Fruit fly (Drosophila melanogaster) whole organism, embryonic: Measurements from ENCODE around the gene Fbp2.

Experiments
- Aef1 ChIP-seq: fragments of 200-800 bp; sonication (Bioruptor generic); IDR thresholded peaks from 3 replicates; pipeline ENCODE4 v1.3.6; 2022; ENCODE audit warnings: missing biosample characterization, missing genetic modification characterization
- Awh ChIP-seq: fragments of 200-800 bp; sonication (Bioruptor generic); IDR thresholded peaks from 2 replicates; pipeline ENCODE4, ENCODE4 v1.3.6; 2022; ENCODE audit warnings: missing biosample characterization, missing genetic modification characterization
- BtbVII ChIP-seq: fragments of 200-800 bp; sonication (Bioruptor generic); optimal IDR thresholded peaks from 3 replicates; lab custom pipeline; 2017; ENCODE audit warnings: missing biosample characterization, mild to moderate bottlenecking, missing genetic modification characterization
- CG10147 ChIP-seq: fragments of 200-800 bp; sonication (Bioruptor generic); optimal IDR thresholded peaks from 2 replicates; lab custom pipeline; 2019; ENCODE audit warnings: missing biosample characterization, mild to moderate bottlenecking, missing genetic modification characterization, moderate library complexity
- CG12299 ChIP-seq: fragments of 200-800 bp; sonication (Bioruptor generic); optimal IDR thresholded peaks from 2 replicates; lab custom pipeline; 2018; ENCODE audit warnings: missing biosample characterization, mild to moderate bottlenecking, missing genetic modification characterization
- CG14860 ChIP-seq: fragments of 200-800 bp; sonication (Bioruptor generic); IDR thresholded peaks from 3 replicates; pipeline ENCODE4 v1.3.6; 2022; ENCODE audit warnings: missing biosample characterization, missing genetic modification characterization; ENCODE audit not compliant: partially characterized antibody
- CG1647 ChIP-seq: fragments of 200-800 bp; sonication (Bioruptor generic); optimal IDR thresholded peaks from 3 replicates; lab custom pipeline; 2016; ENCODE audit warnings: missing biosample characterization, missing genetic modification characterization
- CG17829 ChIP-seq: fragments of 200-800 bp; optimal IDR thresholded peaks from 2 replicates; lab custom pipeline; 2019; ENCODE audit warnings: missing biosample characterization, mild to moderate bottlenecking, missing genetic modification characterization, moderate library complexity
- CG1792 ChIP-seq: fragments of 200-800 bp; sonication (Bioruptor generic); optimal IDR thresholded peaks from 2 replicates; lab custom pipeline; 2016; ENCODE audit warnings: missing biosample characterization, missing genetic modification characterization
- CG18476 ChIP-seq: fragments of 200-800 bp; sonication (Bioruptor generic); optimal IDR thresholded peaks from 2 replicates; lab custom pipeline; 2016; ENCODE audit warnings: missing biosample characterization, mild to moderate bottlenecking, missing genetic modification characterization
- CG2199 ChIP-seq: fragments of 200-800 bp; sonication (Bioruptor generic); IDR thresholded peaks from 3 replicates; pipeline ENCODE4 v1.3.6; 2022; ENCODE audit warnings: missing biosample characterization, missing genetic modification characterization
- CG2875 ChIP-seq: fragments of 200-800 bp; sonication (Bioruptor generic); optimal IDR thresholded peaks from 2 replicates; lab custom pipeline; 2017; ENCODE audit warnings: missing biosample characterization, mild to moderate bottlenecking, missing genetic modification characterization, missing genetic modification reagents
- CG3281 ChIP-seq: fragments of 200-800 bp; sonication (Bioruptor generic); optimal IDR thresholded peaks from 3 replicates; lab custom pipeline; 2017; ENCODE audit warnings: missing biosample characterization, mild to moderate bottlenecking, missing genetic modification characterization
- CG3995 ChIP-seq: fragments of 200-800 bp; sonication (Bioruptor generic); optimal IDR thresholded peaks from 3 replicates; lab custom pipeline; 2016; ENCODE audit warnings: missing biosample characterization, missing genetic modification characterization
- CG4707 ChIP-seq: fragments of 200-800 bp; sonication (Bioruptor generic); optimal IDR thresholded peaks from 2 replicates; lab custom pipeline; 2018; ENCODE audit warnings: missing biosample characterization, mild to moderate bottlenecking, missing genetic modification characterization, moderate library complexity
- CG4730 ChIP-seq: fragments of 200-800 bp; sonication (Bioruptor generic); IDR thresholded peaks from 2 replicates; pipeline ENCODE4 v1.3.6; 2022; ENCODE audit warnings: missing biosample characterization, missing genetic modification characterization
- CG8359 ChIP-seq: fragments of 200-800 bp; sonication (Bioruptor generic); optimal IDR thresholded peaks from 2 replicates; lab custom pipeline; 2017; ENCODE audit warnings: missing biosample characterization, mild to moderate bottlenecking, missing genetic modification characterization, borderline replicate concordance
- CG8924 ChIP-seq: fragments of 200-800 bp; optimal IDR thresholded peaks from 3 replicates; lab custom pipeline; 2019; ENCODE audit warnings: missing biosample characterization, mild to moderate bottlenecking, missing genetic modification characterization, moderate library complexity
- Ets65A ChIP-seq: fragments of 200-800 bp; sonication (Bioruptor generic); peaks from one replicate; lab custom pipeline; 2016; ENCODE audit warnings: missing biosample characterization, missing genetic modification characterization
- HLH3B ChIP-seq: fragments of 200-800 bp; sonication (Bioruptor generic); IDR thresholded peaks from 2 replicates; pipeline ENCODE4 v1.3.6; 2022; ENCODE audit warnings: missing biosample characterization, missing genetic modification characterization
- Jarid2 ChIP-seq: fragments of 200-800 bp; sonication (Bioruptor generic); optimal IDR thresholded peaks from 3 replicates; lab custom pipeline; 2017; ENCODE audit warnings: mild to moderate bottlenecking, missing biosample characterization, missing genetic modification reagents, missing genetic modification characterization
- Med ChIP-seq: fragments of 200-800 bp; sonication (Bioruptor generic); peaks from one replicate; lab custom pipeline; 2016; ENCODE audit warnings: missing biosample characterization, missing genetic modification characterization, mild to moderate bottlenecking, inconsistent platforms, moderate library complexity
- Mes4 ChIP-seq: fragments of 200-800 bp; sonication (Bioruptor generic); optimal IDR thresholded peaks from 2 replicates; lab custom pipeline; 2016; ENCODE audit warnings: missing biosample characterization, missing genetic modification characterization
- Rx ChIP-seq: fragments of 200-800 bp; sonication (Bioruptor generic); IDR thresholded peaks from 2 replicates; pipeline ENCODE4 v1.3.6; 2022; ENCODE audit warnings: missing biosample characterization, missing genetic modification characterization
- Sry-δ ChIP-seq: fragments of 200-800 bp; sonication (Bioruptor generic); optimal IDR thresholded peaks from 2 replicates; lab custom pipeline; 2016; ENCODE audit warnings: missing biosample characterization, missing genetic modification characterization
- Trl ChIP-seq, 3 experiments: fragments of >200 bp in 2 of 3; fragments of 200-800 bp in 1 of 3; sonication (Bioruptor generic) in 1 of 3; optimal IDR thresholded peaks; 2 replicates in 1 of 3; 3 replicates in 2 of 3; lab custom pipeline; 2016 to 2017; ENCODE audit warnings: missing biosample characterization in 1 of 3, missing genetic modification characterization in 1 of 3
- al ChIP-seq: fragments of 200-800 bp; sonication (Bioruptor generic); IDR thresholded peaks from 2 replicates; pipeline ENCODE4 v1.3.6; 2022; ENCODE audit warnings: missing biosample characterization, missing genetic modification characterization
- aop ChIP-seq: fragments of 200-800 bp; sonication (Bioruptor generic); IDR thresholded peaks from 2 replicates; pipeline ENCODE4 v1.3.6; 2022; ENCODE audit warnings: missing biosample characterization, missing genetic modification characterization
- br ChIP-seq: fragments of >200 bp; optimal IDR thresholded peaks from 2 replicates; lab custom pipeline; 2017
- disco-r ChIP-seq: fragments of 200-800 bp; sonication (Bioruptor generic); optimal IDR thresholded peaks from 2 replicates; lab custom pipeline; 2016; ENCODE audit warnings: missing biosample characterization, missing genetic modification characterization
- dpn ChIP-seq, 2 experiments: fragments of 200-800 bp; sonication (Bioruptor generic); optimal IDR thresholded peaks; 3 replicates each; lab custom pipeline; 2016; ENCODE audit warnings: missing biosample characterization in 2 of 2, missing genetic modification characterization in 2 of 2
- emc ChIP-seq: fragments of 200-800 bp; sonication (Bioruptor generic); optimal IDR thresholded peaks from 2 replicates; lab custom pipeline; 2016; ENCODE audit warnings: missing biosample characterization, missing genetic modification characterization
- exex ChIP-seq: fragments of 200-800 bp; sonication (Bioruptor generic); optimal IDR thresholded peaks from 4 replicates; lab custom pipeline; 2018; ENCODE audit warnings: missing biosample characterization, mild to moderate bottlenecking, missing genetic modification characterization, moderate library complexity
- fu2 ChIP-seq: fragments of 200-800 bp; sonication (Bioruptor generic); optimal IDR thresholded peaks from 2 replicates; lab custom pipeline; 2016; ENCODE audit warnings: missing biosample characterization, missing genetic modification characterization
- gfzf ChIP-seq: fragments of 200-800 bp; sonication (Bioruptor generic); optimal IDR thresholded peaks from 2 replicates; lab custom pipeline; 2016; ENCODE audit warnings: missing biosample characterization, mild to moderate bottlenecking, missing genetic modification characterization, moderate library complexity
- gro ChIP-seq: fragments of 200-800 bp; sonication (Bioruptor generic); optimal IDR thresholded peaks from 2 replicates; lab custom pipeline; 2016; ENCODE audit warnings: missing biosample characterization, missing genetic modification characterization
- gsb-n ChIP-seq: fragments of 200-800 bp; sonication (Bioruptor generic); optimal IDR thresholded peaks from 3 replicates; lab custom pipeline; 2018; ENCODE audit warnings: missing biosample characterization, mild to moderate bottlenecking, missing genetic modification characterization
- klu ChIP-seq: fragments of 200-800 bp; sonication (Bioruptor generic); IDR thresholded peaks from 2 replicates; pipeline ENCODE4 v1.3.6; 2022; ENCODE audit warnings: missing biosample characterization, missing genetic modification characterization
- lab ChIP-seq: fragments of 200-800 bp; sonication (Bioruptor generic); optimal IDR thresholded peaks from 3 replicates; lab custom pipeline; 2017; ENCODE audit warnings: missing biosample characterization, missing genetic modification characterization, mild to moderate bottlenecking, moderate library complexity, missing genetic modification reagents
- nau ChIP-seq: fragments of 200-800 bp; sonication (Bioruptor generic); optimal IDR thresholded peaks from 3 replicates; lab custom pipeline; 2017; ENCODE audit warnings: missing biosample characterization, mild to moderate bottlenecking, missing genetic modification characterization, missing genetic modification reagents
- pita ChIP-seq: fragments of 200-800 bp; sonication (Bioruptor generic); optimal IDR thresholded peaks from 2 replicates; lab custom pipeline; 2017; ENCODE audit warnings: missing biosample characterization, mild to moderate bottlenecking, missing genetic modification characterization
- pnt ChIP-seq: fragments of 200-800 bp; sonication (Bioruptor generic); optimal IDR thresholded peaks from 3 replicates; lab custom pipeline; 2016; ENCODE audit warnings: missing biosample characterization, missing genetic modification characterization
- sd ChIP-seq: fragments of 200-800 bp; sonication (Bioruptor generic); optimal IDR thresholded peaks from 3 replicates; lab custom pipeline; 2018; ENCODE audit warnings: missing biosample characterization, mild to moderate bottlenecking, missing genetic modification characterization, moderate library complexity
- sima ChIP-seq: fragments of 200-800 bp; sonication (Bioruptor generic); optimal IDR thresholded peaks from 2 replicates; lab custom pipeline; 2016; ENCODE audit warnings: missing biosample characterization, missing genetic modification characterization
- sna ChIP-seq: fragments of 200-800 bp; sonication (Bioruptor generic); IDR thresholded peaks from 2 replicates; pipeline ENCODE4 v1.3.6; 2022; ENCODE audit warnings: missing biosample characterization, missing genetic modification characterization; ENCODE audit not compliant: partially characterized antibody
- ssp ChIP-seq: fragments of 200-800 bp; sonication (Bioruptor generic); IDR thresholded peaks from 2 replicates; pipeline ENCODE4 v1.3.6; 2022; ENCODE audit warnings: missing biosample characterization, missing genetic modification characterization
- trem ChIP-seq: fragments of 200-800 bp; optimal IDR thresholded peaks from 3 replicates; lab custom pipeline; 2019; ENCODE audit warnings: missing biosample characterization, mild to moderate bottlenecking, missing genetic modification characterization, moderate library complexity
- unpg ChIP-seq: fragments of 200-800 bp; sonication (Bioruptor generic); optimal IDR thresholded peaks from 3 replicates; lab custom pipeline; 2018; ENCODE audit warnings: missing biosample characterization, mild to moderate bottlenecking, missing genetic modification characterization, moderate library complexity
- wek ChIP-seq: fragments of 200-800 bp; sonication (Bioruptor generic); optimal IDR thresholded peaks from 3 replicates; lab custom pipeline; 2018; ENCODE audit warnings: missing biosample characterization, mild to moderate bottlenecking, missing genetic modification characterization, moderate library complexity
- zfh1 ChIP-seq: fragments of 200-800 bp; sonication (Bioruptor generic); IDR thresholded peaks from 3 replicates; pipeline ENCODE4 v1.3.6; 2022; ENCODE audit warnings: missing biosample characterization, missing genetic modification characterization

Gene Fbp2

dm6 chr2L:9430992-9431602 is 4.5 kb downstream of the Fbp2 start, which contains the start of the genes FucTB and scat (continued):
- TF ChIP-seq BtbVII (GFP tag; lab: Kevin White, UChicago): peak; percentile 77
- TF ChIP-seq HLH3B (GFP tag; lab: Robert Waterston, UW): peak; percentile 92
- peak; percentile 88 for TF ChIP-seq zfh1 (GFP tag; lab: Robert Waterston, UW)
- TF ChIP-seq nau: no peak
- peak; percentile 88 for TF ChIP-seq CG3281 (GFP tag; lab: Kevin White, UChicago)
- TF ChIP-seq Med (GFP tag; lab: Kevin White, UChicago): peak; percentile 85
- peak; percentile 18 for TF ChIP-seq emc (GFP tag; lab: Kevin White, UChicago)
- no peak for TF ChIP-seq wek (GFP tag; lab: Kevin White, UChicago)
- TF ChIP-seq Mes4: no peak
- no peak for TF ChIP-seq pita
- no peak for TF ChIP-seq sima (GFP tag; lab: Kevin White, UChicago)
- TF ChIP-seq CG4707 (GFP tag; lab: Kevin White, UChicago): no peak
- TF ChIP-seq CG2875 (GFP tag; lab: Kevin White, UChicago): peak; percentile 75
- peak; percentile 91 for TF ChIP-seq gsb-n (tag; lab: Kevin White, UChicago)
- TF ChIP-seq CG4730 (GFP tag; lab: Robert Waterston, UW): peak; percentile 86
- TF ChIP-seq br: no peak
- TF ChIP-seq Ets65A: peak; percentile 99
- TF ChIP-seq trem: peak; percentile 76
- peak; percentile 96 for TF ChIP-seq CG8924 (tag; lab: Kevin White, UChicago)
- peak; percentile 76 for TF ChIP-seq Rx (GFP tag; lab: Robert Waterston, UW)
- peak; percentile 52 for TF ChIP-seq CG8359 (GFP tag; lab: Kevin White, UChicago)
- TF ChIP-seq gro (GFP tag; lab: Kevin White, UChicago): peak; percentile 7
- peak; percentile 68 for TF ChIP-seq pnt (GFP tag; lab: Kevin White, UChicago)
- no peak for TF ChIP-seq disco-r (GFP tag; lab: Kevin White, UChicago)
- TF ChIP-seq Sry-δ (GFP tag; lab: Kevin White, UChicago): peak; percentile 6
- no peak for TF ChIP-seq CG14860 (GFP tag; lab: Robert Waterston, UW)
- peak; percentile 34 for TF ChIP-seq CG3995 (GFP tag; lab: Kevin White, UChicago)
- TF ChIP-seq CG1792 (GFP tag; lab: Kevin White, UChicago): peak; percentile 79
- TF ChIP-seq Jarid2 (GFP tag; lab: Kevin White, UChicago): peak; percentile 5
- peak; percentile 94 for TF ChIP-seq Aef1
- peak; percentile 71 for TF ChIP-seq CG12299 (tag; lab: Kevin White, UChicago)
- TF ChIP-seq CG17829 (tag; lab: Kevin White, UChicago): peak; percentile 95
- TF ChIP-seq klu (GFP tag; lab: Robert Waterston, UW): peak; percentile 91
- TF ChIP-seq sna: no peak
- TF ChIP-seq aop (GFP tag; lab: Robert Waterston, UW): 0 out of 2 replicates have a peak, but pooled peaks have one; percentile 27
- TF ChIP-seq ssp (GFP tag; lab: Robert Waterston, UW): peak; percentile 90
- no peak for TF ChIP-seq Trl (optimal IDR thresholded peaks at IDR 0.05; lab: Kevin White, UChicago)
- peak; percentile 60 for TF ChIP-seq Trl (GFP tag; optimal IDR thresholded peaks at IDR 0.05; lab: Kevin White, UChicago)
- TF ChIP-seq CG10147 (GFP tag; lab: Kevin White, UChicago): peak; percentile 89
- TF ChIP-seq exex (tag; lab: Kevin White, UChicago): peak; percentile 63
- peak; percentile 79 for TF ChIP-seq Awh
- peak; percentile 89 for TF ChIP-seq al
- peak; percentile 68 for TF ChIP-seq fu2 (GFP tag; lab: Kevin White, UChicago)
- no peak for TF ChIP-seq sd (tag; lab: Kevin White, UChicago)
- peak; percentile 82 for TF ChIP-seq CG18476 (GFP tag; lab: Kevin White, UChicago)
- no peak for TF ChIP-seq CG2199 (GFP tag; lab: Robert Waterston, UW)
- peak; percentile 89 for TF ChIP-seq lab
- TF ChIP-seq gfzf (GFP tag; lab: Kevin White, UChicago): no peak
- TF ChIP-seq dpn (GFP tag; optimal IDR thresholded peaks at IDR 0.05; lab: Kevin White, UChicago): peak; percentile 51 to 92
- TF ChIP-seq unpg (GFP tag; lab: Kevin White, UChicago): peak; percentile 84
- peak; percentile 64 for TF ChIP-seq CG1647 (GFP tag; lab: Kevin White, UChicago)
